Fruit fly (Drosophila melanogaster): ENCODE measurements around the gene comt.

The comt gene

DNA sequence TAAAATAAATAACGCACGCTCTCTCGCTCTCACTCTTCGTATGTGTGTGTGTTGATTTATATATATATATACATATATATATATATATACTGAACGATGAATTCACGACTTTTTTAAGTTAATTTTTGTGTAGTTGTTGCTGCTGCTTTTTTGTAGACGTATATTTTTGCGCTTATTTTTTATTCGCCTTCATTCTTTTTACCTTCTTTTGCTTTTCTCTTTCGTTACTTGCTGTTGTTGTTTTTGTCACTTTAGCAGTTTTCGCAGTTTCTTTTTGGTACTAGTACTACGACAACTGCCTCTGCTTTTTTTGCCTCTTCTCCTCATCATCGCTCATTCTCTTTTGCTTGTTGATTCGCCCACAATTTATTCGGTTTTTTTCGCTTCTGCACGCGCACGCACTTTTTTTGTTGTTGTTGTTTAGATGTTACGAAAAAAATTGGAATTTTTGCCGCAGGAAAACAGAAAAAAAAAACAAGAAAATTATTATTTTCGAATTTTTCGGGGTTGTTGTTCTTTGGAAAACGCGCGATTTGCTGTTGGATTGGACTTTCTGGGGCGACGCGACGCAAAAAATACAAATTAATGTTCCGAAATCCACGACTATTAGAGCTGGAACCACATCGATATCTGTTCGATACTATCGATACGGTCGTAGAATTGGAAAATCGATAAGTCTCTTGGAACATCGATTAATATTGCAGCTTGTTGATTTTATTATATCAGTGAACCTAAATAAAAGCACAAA is 26.4 kb downstream of the comt start, which contains the start of the genes HDAC4 and CG15743 (continued):
- no peak for TF ChIP-seq bsh (GFP tag; optimal IDR thresholded peaks at IDR 0.05)
- no peak for TF ChIP-seq sens-2 (GFP tag; IDR thresholded peaks at IDR 0.05)
- no peak for TF ChIP-seq CG7372 (GFP tag; IDR thresholded peaks at IDR 0.05)
- peak; percentile 37 for TF ChIP-seq lbe (GFP tag; optimal IDR thresholded peaks at IDR 0.05)
- TF ChIP-seq disco-r (GFP tag; optimal IDR thresholded peaks at IDR 0.05), result no peak
- TF ChIP-seq fu2 (GFP tag; optimal IDR thresholded peaks at IDR 0.05), result no peak
- TF ChIP-seq amos (GFP tag; IDR thresholded peaks at IDR 0.05; ENCODE audit: partially characterized antibody), result peak; percentile 90; the same call in 1 of the 2 replicates
- peak; percentile 92; the same call in 2 of the 4 replicates for TF ChIP-seq Dll (GFP tag; IDR thresholded peaks at IDR 0.05; ENCODE audit: partially characterized antibody)
- TF ChIP-seq jumu (GFP tag; optimal IDR thresholded peaks at IDR 0.05), result no peak
- no peak for TF ChIP-seq Mad (GFP tag; optimal IDR thresholded peaks at IDR 0.05)

dm6 chrX:13285749-13286336 is 27.0 kb downstream of the comt start:
- peak; percentile 64; the same call in 1 of the 3 replicates for TF ChIP-seq HLH4C (GFP tag; IDR thresholded peaks at IDR 0.05; ENCODE audit: partially characterized antibody)
- peak; percentile 60; the same call in 1 of the 3 replicates for TF ChIP-seq zen2 (GFP tag; IDR thresholded peaks at IDR 0.05; ENCODE audit: partially characterized antibody)
- no peak for TF ChIP-seq CG31365 (tag; optimal IDR thresholded peaks at IDR 0.05)
- no peak for TF ChIP-seq ttk (GFP tag; IDR thresholded peaks at IDR 0.05)
- TF ChIP-seq CG14710 (tag; optimal IDR thresholded peaks at IDR 0.05), result peak; percentile 9
- TF ChIP-seq CG3726 (GFP tag; IDR thresholded peaks at IDR 0.05), result no peak
- 0 out of 3 replicates have a peak, but pooled peaks have one; percentile 24 for TF ChIP-seq row (GFP tag; IDR thresholded peaks at IDR 0.05)
- TF ChIP-seq en (GFP tag; optimal IDR thresholded peaks at IDR 0.05), result no peak
- no peak for TF ChIP-seq CTCF (GFP tag; optimal IDR thresholded peaks at IDR 0.05)
- TF ChIP-seq CG16813 (GFP tag; IDR thresholded peaks at IDR 0.05; ENCODE audit: partially characterized antibody), result peak; percentile 67; the same call in 1 of the 3 replicates
- no peak for TF ChIP-seq ind (GFP tag; optimal IDR thresholded peaks at IDR 0.05)
- TF ChIP-seq CG10366 (GFP tag; IDR thresholded peaks at IDR 0.05), result no peak
- TF ChIP-seq CG15601 (tag; optimal IDR thresholded peaks at IDR 0.05), result no peak
- peak; percentile 12 for TF ChIP-seq dmrt11E (tag; optimal IDR thresholded peaks at IDR 0.05)
- TF ChIP-seq chn (GFP tag; optimal IDR thresholded peaks at IDR 0.05), result no peak
- TF ChIP-seq CG2116 (GFP tag; optimal IDR thresholded peaks at IDR 0.05), result peak; percentile 53
- TF ChIP-seq otp (GFP tag; IDR thresholded peaks at IDR 0.05), result no peak
- TF ChIP-seq wor (GFP tag; IDR thresholded peaks at IDR 0.05), result no peak
- TF ChIP-seq CG6791 (GFP tag; IDR thresholded peaks at IDR 0.05; ENCODE audit: partially characterized antibody), result 0 out of 3 replicates have a peak, but pooled peaks have one; percentile 3
- TF ChIP-seq Dll (GFP tag; IDR thresholded peaks at IDR 0.05; ENCODE audit: partially characterized antibody), result peak; percentile 81
- TF ChIP-seq ftz-f1 (GFP tag; optimal IDR thresholded peaks at IDR 0.05), result no peak
- TF ChIP-seq sr (GFP tag; IDR thresholded peaks at IDR 0.05), result no peak
- TF ChIP-seq Ets97D (GFP tag; optimal IDR thresholded peaks at IDR 0.05), result no peak
- TF ChIP-seq CG14860 (GFP tag; IDR thresholded peaks at IDR 0.05; ENCODE audit: partially characterized antibody), result peak; percentile 42; the same call in 1 of the 3 replicates
- no peak for TF ChIP-seq abd-A (tag; optimal IDR thresholded peaks at IDR 0.05)
- no peak for TF ChIP-seq CG9876 (GFP tag; optimal IDR thresholded peaks at IDR 0.05)
- TF ChIP-seq CG11456 (GFP tag; IDR thresholded peaks at IDR 0.05), result no peak
- peak; percentile 58; the same call in 2 of the 3 replicates for TF ChIP-seq knrl (GFP tag; IDR thresholded peaks at IDR 0.05; ENCODE audit: partially characterized antibody)
- TF ChIP-seq ase (GFP tag; IDR thresholded peaks at IDR 0.05), result no peak
- TF ChIP-seq pzg (GFP tag; optimal IDR thresholded peaks at IDR 0.05), result peak; percentile 24
- TF ChIP-seq hkb (optimal IDR thresholded peaks at IDR 0.05), result no peak
- TF ChIP-seq hkb (GFP tag; IDR thresholded peaks at IDR 0.05), result no peak
- TF ChIP-seq fu2 (GFP tag; optimal IDR thresholded peaks at IDR 0.05), result no peak
- peak; percentile 24 for TF ChIP-seq MESR4 (GFP tag; optimal IDR thresholded peaks at IDR 0.05)
- no peak for TF ChIP-seq CG17802 (tag; optimal IDR thresholded peaks at IDR 0.05)
- no peak for TF ChIP-seq ken (GFP tag; IDR thresholded peaks at IDR 0.05)
- TF ChIP-seq odd (GFP tag; optimal IDR thresholded peaks at IDR 0.05), result no peak
- TF ChIP-seq phol (tag; optimal IDR thresholded peaks at IDR 0.05), result peak; percentile 3
- TF ChIP-seq Poxn (GFP tag; IDR thresholded peaks at IDR 0.05), result no peak
